Worm (Caenorhabditis elegans) whole organism, L2 larva: Measurements from ENCODE around the gene sel-8.

ENCODE experiments used
- egl-27 ChIP-seq: sonication (generic microtip); optimal IDR thresholded peaks from 3 replicates; lab custom pipeline; 2017; ENCODE audit warnings: missing biosample characterization, missing genetic modification reagents, missing genetic modification characterization
- lin-39 ChIP-seq: fragments of 150-350 bp; optimal IDR thresholded peaks from 2 replicates; lab custom pipeline; 2014; ENCODE audit warnings: missing biosample characterization, missing genetic modification reagents, missing genetic modification characterization
- lsy-2 ChIP-seq, 2 experiments: fragments of 150-350 bp in 1 of 2; sonication (generic microtip) in 1 of 2; optimal IDR thresholded peaks; 2 replicates each; lab custom pipeline; 2014 to 2017; ENCODE audit warnings: missing biosample characterization in 2 of 2, missing genetic modification characterization in 2 of 2
- mdl-1 ChIP-seq, 2 experiments: fragments of 150-350 bp in 1 of 2; sonication (generic microtip) in 1 of 2; optimal IDR thresholded peaks; 2 replicates each; lab custom pipeline; 2017; ENCODE audit warnings: missing biosample characterization in 2 of 2, missing genetic modification characterization in 2 of 2
- nhr-12 ChIP-seq: fragments of 150-350 bp; optimal IDR thresholded peaks from 2 replicates; lab custom pipeline; 2014; ENCODE audit warnings: missing biosample characterization, missing genetic modification characterization
- nhr-77 ChIP-seq: fragments of 150-350 bp; optimal IDR thresholded peaks from 2 replicates; lab custom pipeline; 2014; ENCODE audit warnings: missing biosample characterization, missing genetic modification characterization

ce11 chrIII:3672839-3673238, 45.9 kb upstream of the sel-8 start:
- no peak for TF ChIP-seq nhr-77
- peak in 1 of 2 experiments; percentile 20 for TF ChIP-seq lsy-2 (tag; optimal IDR thresholded peaks at IDR 0.05; lab: Kevin White, UChicago)
- TF ChIP-seq egl-27 (tag; lab: Kevin White, UChicago): no peak
- no peak for TF ChIP-seq mdl-1 (tag; optimal IDR thresholded peaks at IDR 0.05; lab: Kevin White, UChicago)
- TF ChIP-seq nhr-12 (tag; lab: Kevin White, UChicago): no peak
- no peak for TF ChIP-seq lin-39 (tag; lab: Kevin White, UChicago)
